Worm (Caenorhabditis elegans) whole organism, late embryonic: Measurements from ENCODE around the gene srh-270.

Experiments
- C38D4.7 ChIP-seq: fragments of 200-800 bp; sonication (Bioruptor generic); optimal IDR thresholded peaks from 2 replicates; lab custom pipeline; 2018; ENCODE audit warnings: mild to moderate bottlenecking, missing genetic modification characterization, moderate library complexity, missing compliant biosample characterization
- K02D7.2 ChIP-seq: sonication (generic microtip); optimal IDR thresholded peaks from 2 replicates; lab custom pipeline; 2017; ENCODE audit warnings: mild to moderate bottlenecking, missing genetic modification characterization, missing compliant biosample characterization
- K09A11.1 ChIP-seq: sonication (generic microtip); optimal IDR thresholded peaks from 2 replicates; lab custom pipeline; 2017; ENCODE audit warnings: antibody characterized with exemption, mild to moderate bottlenecking, missing genetic modification characterization, missing compliant biosample characterization; ENCODE audit not compliant: insufficient read depth
- T23F11.4 ChIP-seq: fragments of 200-800 bp; sonication (Bioruptor generic); optimal IDR thresholded peaks from 2 replicates; lab custom pipeline; 2018; ENCODE audit warnings: mild to moderate bottlenecking, missing genetic modification characterization, missing compliant biosample characterization
- ama-1 ChIP-seq: fragments of 150-350 bp; optimal IDR thresholded peaks from 2 replicates; lab custom pipeline; 2014
- ceh-18 ChIP-seq: sonication (generic microtip); optimal IDR thresholded peaks from 2 replicates; lab custom pipeline; 2016; ENCODE audit warnings: missing genetic modification characterization, missing compliant biosample characterization
- ceh-19 ChIP-seq: fragments of 200-800 bp; sonication (Bioruptor generic); optimal IDR thresholded peaks from 2 replicates; lab custom pipeline; 2018; ENCODE audit warnings: mild to moderate bottlenecking, missing genetic modification characterization, missing compliant biosample characterization
- ceh-2 ChIP-seq: sonication (generic microtip); optimal IDR thresholded peaks from 2 replicates; lab custom pipeline; 2016; ENCODE audit warnings: missing genotype, missing genetic modification characterization, missing compliant biosample characterization
- ceh-22 ChIP-seq: sonication (generic microtip); optimal IDR thresholded peaks from 2 replicates; lab custom pipeline; 2017; ENCODE audit warnings: missing biosample characterization, missing genetic modification characterization
- ceh-24 ChIP-seq: sonication (generic microtip); optimal IDR thresholded peaks from 2 replicates; lab custom pipeline; 2016; ENCODE audit warnings: mild to moderate bottlenecking, missing genetic modification characterization, missing compliant biosample characterization
- ceh-30 ChIP-seq: fragments of 150-350 bp; optimal IDR thresholded peaks from 2 replicates; lab custom pipeline; 2014; ENCODE audit warnings: missing biosample characterization, missing genetic modification characterization
- ceh-31 ChIP-seq: sonication (generic microtip); optimal IDR thresholded peaks from 2 replicates; lab custom pipeline; 2016; ENCODE audit warnings: missing genetic modification characterization, missing compliant biosample characterization
- ceh-48 ChIP-seq: sonication (generic microtip); optimal IDR thresholded peaks from 2 replicates; lab custom pipeline; 2016; ENCODE audit warnings: missing genetic modification characterization, inconsistent platforms, missing compliant biosample characterization
- dmd-4 ChIP-seq: sonication (generic microtip); optimal IDR thresholded peaks from 2 replicates; lab custom pipeline; 2016; ENCODE audit warnings: borderline replicate concordance, missing genetic modification characterization, missing compliant biosample characterization
- dve-1 ChIP-seq: sonication (generic microtip); optimal IDR thresholded peaks from 2 replicates; lab custom pipeline; 2017; ENCODE audit warnings: antibody characterized with exemption, mild to moderate bottlenecking, missing genetic modification characterization, missing compliant biosample characterization
- elt-2 ChIP-seq: sonication (generic microtip); optimal IDR thresholded peaks from 2 replicates; lab custom pipeline; 2016; ENCODE audit warnings: missing genetic modification reagents, missing genetic modification characterization, missing compliant biosample characterization
- ets-4 ChIP-seq: sonication (generic microtip); optimal IDR thresholded peaks from 2 replicates; lab custom pipeline; 2016; ENCODE audit warnings: missing genetic modification characterization, missing compliant biosample characterization
- fkh-10 ChIP-seq: fragments of 150-350 bp; optimal IDR thresholded peaks from 2 replicates; lab custom pipeline; 2014; ENCODE audit warnings: missing biosample characterization, missing genetic modification reagents, missing genetic modification characterization
- fkh-6 ChIP-seq: sonication (generic microtip); optimal IDR thresholded peaks from 2 replicates; lab custom pipeline; 2016; ENCODE audit warnings: missing genetic modification characterization, missing compliant biosample characterization
- hlh-13 ChIP-seq: fragments of 200-800 bp; sonication (Bioruptor generic); optimal IDR thresholded peaks from 2 replicates; lab custom pipeline; 2018; ENCODE audit warnings: mild to moderate bottlenecking, missing genetic modification characterization, missing compliant biosample characterization
- hlh-15 ChIP-seq: sonication (generic microtip); optimal IDR thresholded peaks from 2 replicates; lab custom pipeline; 2016; ENCODE audit warnings: missing genetic modification characterization, missing compliant biosample characterization
- hlh-6 ChIP-seq: sonication (generic microtip); optimal IDR thresholded peaks from 2 replicates; lab custom pipeline; 2016; ENCODE audit warnings: missing genotype, missing genetic modification characterization, missing compliant biosample characterization
- hlh-8 ChIP-seq: sonication (generic microtip); optimal IDR thresholded peaks from 2 replicates; lab custom pipeline; 2016; ENCODE audit warnings: missing genotype, missing genetic modification characterization, missing compliant biosample characterization
- madf-2 ChIP-seq: sonication (generic microtip); optimal IDR thresholded peaks from 2 replicates; lab custom pipeline; 2017; ENCODE audit warnings: missing genetic modification characterization, missing compliant biosample characterization
- nhr-232 ChIP-seq: sonication (generic microtip); optimal IDR thresholded peaks from 2 replicates; lab custom pipeline; 2016; ENCODE audit warnings: missing genetic modification characterization, missing compliant biosample characterization
- odd-2 ChIP-seq: sonication (generic microtip); optimal IDR thresholded peaks from 2 replicates; lab custom pipeline; 2017; ENCODE audit warnings: antibody characterized with exemption, mild to moderate bottlenecking, missing genetic modification characterization, missing compliant biosample characterization
- pag-3 ChIP-seq: sonication (generic microtip); optimal IDR thresholded peaks from 2 replicates; lab custom pipeline; 2016; ENCODE audit warnings: missing compliant biosample characterization, missing genetic modification characterization, borderline replicate concordance
- pat-9 ChIP-seq: fragments of 200-800 bp; sonication (Bioruptor generic); optimal IDR thresholded peaks from 2 replicates; lab custom pipeline; 2018; ENCODE audit warnings: mild to moderate bottlenecking, missing genetic modification characterization, moderate library complexity, missing compliant biosample characterization
- pqm-1 ChIP-seq: sonication (generic microtip); optimal IDR thresholded peaks from 2 replicates; lab custom pipeline; 2016; ENCODE audit warnings: missing genetic modification characterization, missing compliant biosample characterization
- pros-1 ChIP-seq: fragments of 150-350 bp; optimal IDR thresholded peaks from 2 replicates; lab custom pipeline; 2014; ENCODE audit warnings: missing biosample characterization, missing genetic modification reagents, missing genetic modification characterization
- rnt-1 ChIP-seq: sonication (generic microtip); optimal IDR thresholded peaks from 2 replicates; lab custom pipeline; 2016; ENCODE audit warnings: missing genetic modification characterization, missing compliant biosample characterization
- sdc-2 ChIP-seq: sonication (generic microtip); optimal IDR thresholded peaks from 2 replicates; lab custom pipeline; 2016; ENCODE audit warnings: missing genotype, missing genetic modification characterization, missing compliant biosample characterization
- sox-2 ChIP-seq: fragments of 200-800 bp; sonication (Bioruptor generic); IDR thresholded peaks from 2 replicates; pipeline ENCODE4 v1.3.6; 2022; ENCODE audit warnings: missing genetic modification reagents, missing genetic modification characterization, missing compliant biosample characterization
- sox-4 ChIP-seq: sonication (generic microtip); optimal IDR thresholded peaks from 2 replicates; lab custom pipeline; 2017; ENCODE audit warnings: mild to moderate bottlenecking, missing genetic modification characterization, inconsistent platforms, missing compliant biosample characterization
- tbx-7 ChIP-seq: sonication (generic microtip); optimal IDR thresholded peaks from 2 replicates; lab custom pipeline; 2016; ENCODE audit warnings: missing genotype, missing genetic modification characterization, missing compliant biosample characterization
- unc-3 ChIP-seq, 2 experiments: fragments of 200-800 bp in 1 of 2; sonication (Bioruptor generic) in 1 of 2; sonication (generic microtip) in 1 of 2; conservative IDR thresholded peaks in 1 of 2; optimal IDR thresholded peaks in 1 of 2; 2 replicates each; pipeline versions ENCODE4 v1.3.6 to Lab custom; 2016 to 2022; ENCODE audit warnings: missing compliant biosample characterization in 2 of 2, missing genetic modification characterization in 2 of 2, missing genetic modification reagents in 1 of 2
- ztf-16 ChIP-seq: sonication (generic microtip); optimal IDR thresholded peaks from 2 replicates; lab custom pipeline; 2017; ENCODE audit warnings: missing genetic modification characterization, missing compliant biosample characterization

The srh-270 gene

DNA sequence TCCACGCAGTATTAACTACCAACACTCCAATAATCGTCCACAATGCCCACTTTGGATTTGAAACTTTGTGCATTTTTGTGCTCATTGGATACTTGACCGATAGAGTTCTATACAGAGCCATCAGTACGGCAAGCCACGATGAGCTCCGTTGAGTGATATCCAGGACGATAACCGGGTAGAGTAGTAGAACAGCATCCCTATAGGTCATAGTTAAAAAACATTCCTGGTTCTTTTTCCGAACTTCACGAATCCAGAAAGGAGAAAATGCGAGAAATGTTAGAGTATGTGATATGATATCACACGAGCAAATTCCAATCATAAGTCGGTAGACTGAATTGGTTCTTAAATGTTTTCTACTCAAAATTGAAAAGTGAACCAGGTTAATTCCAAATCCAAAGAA, 26.9 kb upstream of the srh-270 start:
- TF ChIP-seq ets-4 (tag; lab: Kevin White, UChicago) (no peak), K02D7.2 (tag; lab: Kevin White, UChicago) (no peak), ceh-2 (tag; lab: Kevin White, UChicago) (no peak), hlh-15 (tag; lab: Kevin White, UChicago) (no peak)

DNA sequence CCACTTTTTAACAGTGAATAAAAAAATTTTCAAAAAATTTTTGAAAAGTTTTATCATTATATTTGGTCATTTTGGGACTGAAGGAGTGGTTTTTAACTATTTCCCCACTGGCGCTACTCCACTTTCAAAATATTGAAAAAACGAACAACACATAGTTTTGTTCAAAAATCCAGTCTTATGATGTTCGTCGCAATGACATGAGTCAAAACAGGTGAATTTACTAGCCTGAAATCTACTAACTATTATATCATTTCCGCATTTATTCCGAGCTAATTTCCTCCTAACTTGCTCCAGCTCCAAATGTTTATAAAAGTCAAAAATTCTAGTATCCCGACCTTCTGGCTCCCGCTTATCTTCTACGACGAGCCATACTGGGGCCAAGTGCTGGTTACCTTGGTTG, 23.0 kb upstream of the srh-270 start, which contains the start of gene sre-24:
Gene sre-24, plus strand, starts transcription at position 301 of the 400 bp plus-strand sequence.
- no peak for TF ChIP-seq ztf-16 (tag; lab: Kevin White, UChicago)
- TF ChIP-seq pag-3 (tag; lab: Kevin White, UChicago) = no peak
- TF ChIP-seq odd-2 (tag; lab: Kevin White, UChicago) = no peak
- no peak for TF ChIP-seq hlh-6
- TF ChIP-seq dmd-4 (tag; lab: Kevin White, UChicago) = no peak
- TF ChIP-seq ceh-22 (tag; lab: Kevin White, UChicago) = no peak
- no peak for TF ChIP-seq madf-2 (tag; lab: Kevin White, UChicago)
- TF ChIP-seq ceh-24 (tag; lab: Kevin White, UChicago) = no peak
- TF ChIP-seq sox-4 = no peak

DNA sequence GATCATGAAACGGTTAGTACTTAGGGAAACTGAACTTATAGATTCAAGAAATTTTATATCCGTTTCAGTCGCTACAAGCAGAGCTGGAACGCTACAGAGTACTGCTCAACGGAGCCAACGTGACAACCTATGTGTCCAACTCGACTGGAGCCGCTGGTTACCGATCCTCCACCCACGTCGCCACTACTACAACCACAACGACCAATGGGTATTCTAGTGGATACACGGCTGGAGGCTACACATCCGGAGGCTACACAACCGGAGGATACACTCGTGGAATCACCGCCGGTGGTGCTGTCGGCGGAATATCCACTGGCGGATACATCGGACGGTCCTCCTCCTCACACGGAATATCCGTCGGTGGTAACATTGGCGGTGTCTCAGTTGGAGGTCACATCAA, 21.7 kb upstream of the srh-270 start:
- no peak for TF ChIP-seq ceh-22 (tag; lab: Kevin White, UChicago)
- no peak for TF ChIP-seq pros-1 (tag; lab: Kevin White, UChicago)
- no peak for TF ChIP-seq hlh-8 (tag; lab: Kevin White, UChicago)
- TF ChIP-seq elt-2 (tag; lab: Kevin White, UChicago) = no peak
- no peak for TF ChIP-seq ama-1 (lab: Kevin White, UChicago)
- TF ChIP-seq ceh-2 (tag; lab: Kevin White, UChicago) = no peak
- no peak for TF ChIP-seq ceh-30 (tag; lab: Kevin White, UChicago)
- TF ChIP-seq dve-1 (tag; lab: Kevin White, UChicago) = no peak
- TF ChIP-seq ceh-31 (tag; lab: Kevin White, UChicago) = no peak
- no peak for TF ChIP-seq sdc-2 (tag; lab: Kevin White, UChicago)
- TF ChIP-seq madf-2 (tag; lab: Kevin White, UChicago) = no peak
- TF ChIP-seq unc-3 (GFP tag; conservative IDR thresholded peaks at IDR 0.05; lab: Robert Waterston, UW) = no peak
- no peak for TF ChIP-seq unc-3 (tag; optimal IDR thresholded peaks at IDR 0.05; lab: Kevin White, UChicago)

DNA sequence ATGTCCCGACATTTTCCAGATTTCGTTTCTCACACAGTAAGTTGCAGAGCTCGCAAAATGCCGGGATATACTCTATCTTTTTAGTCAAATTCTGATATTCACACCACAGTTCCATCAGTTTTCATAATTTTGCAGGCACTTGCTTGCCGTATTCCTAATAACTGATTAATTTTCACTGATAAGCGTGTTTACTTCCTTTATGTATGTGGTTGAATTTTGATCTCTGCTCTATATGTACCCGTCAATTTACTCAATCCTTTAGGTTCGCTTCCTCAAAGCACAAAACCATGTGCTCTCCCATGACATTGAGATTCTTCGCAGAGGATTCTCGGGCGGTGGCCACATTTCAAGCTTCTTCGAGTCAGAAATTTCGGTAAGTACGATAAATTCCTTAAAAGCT, 20.2 kb upstream of the srh-270 start:
- TF ChIP-seq pag-3 (tag; lab: Kevin White, UChicago) (no peak), ceh-48 (no peak), rnt-1 (no peak), C38D4.7 (GFP tag; lab: Kevin White, UChicago) (no peak), pat-9 (tag; lab: Kevin White, UChicago) (no peak)

DNA sequence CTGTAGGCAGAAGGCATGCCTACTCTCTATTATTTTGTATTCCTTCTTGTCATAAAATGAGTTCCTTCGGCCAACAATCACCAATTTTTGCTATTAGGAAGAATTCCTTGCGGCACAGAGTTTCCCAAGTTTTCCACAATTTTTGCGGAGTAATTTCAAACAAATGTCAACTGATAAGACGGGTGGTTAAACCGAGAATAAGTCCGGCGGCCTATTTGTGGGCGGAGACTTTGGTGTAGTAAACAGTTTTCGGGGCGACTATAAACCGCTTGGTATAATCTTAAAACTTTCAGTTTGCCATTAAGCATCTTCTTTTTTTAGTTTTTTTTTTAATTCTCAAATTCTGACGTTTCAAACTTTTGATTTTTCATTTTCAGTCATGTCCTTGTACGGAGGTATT, 19.6 kb upstream of the srh-270 start, which contains the start of gene ifc-1:
Gene ifc-1, plus strand, starts transcription at position 378 of the 400 bp plus-strand sequence.
- TF ChIP-seq fkh-6 (tag; lab: Kevin White, UChicago) (no peak), pqm-1 (no peak), ceh-18 (tag; lab: Kevin White, UChicago) (no peak), nhr-232 (tag; lab: Kevin White, UChicago) (no peak), sox-2 (GFP tag; lab: Robert Waterston, UW) (no peak), fkh-10 (GFP tag; lab: Kevin White, UChicago) (no peak), ztf-16 (tag; lab: Kevin White, UChicago) (no peak), hlh-13 (GFP tag; lab: Kevin White, UChicago) (no peak), T23F11.4 (no peak), ama-1 (lab: Kevin White, UChicago) (no peak), ceh-31 (tag; lab: Kevin White, UChicago) (no peak), ceh-2 (tag; lab: Kevin White, UChicago) (no peak), ceh-19 (no peak), pat-9 (tag; lab: Kevin White, UChicago) (no peak), K02D7.2 (tag; lab: Kevin White, UChicago) (no peak), K09A11.1 (tag; lab: Kevin White, UChicago) (no peak), ceh-48 (no peak), tbx-7 (tag; lab: Kevin White, UChicago) (no peak)
- TF ChIP-seq, all 69 proteins: peak for 0
